Fruit fly (Drosophila melanogaster) whole organism, prepupa: ENCODE data around the gene Polr2H.

Source experiments
- Blimp-1 ChIP-seq: fragments of 200-800 bp; sonication (Bioruptor generic); optimal IDR thresholded peaks from 3 replicates; lab custom pipeline; 2017; ENCODE audit warnings: missing biosample characterization, missing genetic modification characterization, mild to moderate bottlenecking, moderate library complexity, missing genetic modification reagents
- CG10631 ChIP-seq: fragments of 200-800 bp; sonication (Bioruptor generic); optimal IDR thresholded peaks from 2 replicates; lab custom pipeline; 2016; ENCODE audit warnings: missing biosample characterization, missing genetic modification characterization
- CG10669 ChIP-seq: fragments of 200-800 bp; sonication (Bioruptor generic); optimal IDR thresholded peaks from 3 replicates; lab custom pipeline; 2018; ENCODE audit warnings: missing biosample characterization, mild to moderate bottlenecking, missing genetic modification characterization, moderate library complexity
- CG15336 ChIP-seq: fragments of 200-800 bp; sonication (Bioruptor generic); IDR thresholded peaks from 2 replicates; pipeline ENCODE4 v1.3.6; 2022; ENCODE audit warnings: missing biosample characterization, missing genetic modification characterization
- CG16779 ChIP-seq: fragments of 200-800 bp; sonication (Bioruptor generic); optimal IDR thresholded peaks from 3 replicates; lab custom pipeline; 2017; ENCODE audit warnings: missing biosample characterization, mild to moderate bottlenecking, missing genetic modification characterization
- CG3032 ChIP-seq: fragments of 200-800 bp; optimal IDR thresholded peaks from 2 replicates; lab custom pipeline; 2019; ENCODE audit warnings: missing biosample characterization, mild to moderate bottlenecking, missing genetic modification characterization, moderate library complexity
- CG32006 ChIP-seq: fragments of 200-800 bp; sonication (Bioruptor generic); optimal IDR thresholded peaks from 3 replicates; lab custom pipeline; 2017; ENCODE audit warnings: missing biosample characterization, mild to moderate bottlenecking, missing genetic modification characterization
- CG3919 ChIP-seq: fragments of 200-800 bp; sonication (Bioruptor generic); optimal IDR thresholded peaks from 3 replicates; lab custom pipeline; 2016; ENCODE audit warnings: missing biosample characterization, missing genetic modification characterization
- CG6163 ChIP-seq: fragments of 200-800 bp; sonication (Bioruptor generic); IDR thresholded peaks from 3 replicates; pipeline ENCODE4 v1.3.6; 2022; ENCODE audit warnings: missing biosample characterization, missing genetic modification characterization
- CG6276 ChIP-seq: fragments of 200-800 bp; sonication (Bioruptor generic); optimal IDR thresholded peaks from 2 replicates; lab custom pipeline; 2017; ENCODE audit warnings: missing biosample characterization, mild to moderate bottlenecking, missing genetic modification characterization
- CG6792 ChIP-seq: fragments of 200-800 bp; sonication (Bioruptor generic); optimal IDR thresholded peaks from 3 replicates; lab custom pipeline; 2016; ENCODE audit warnings: missing biosample characterization, missing genetic modification characterization
- CG6808 ChIP-seq: fragments of 200-800 bp; sonication (Bioruptor generic); optimal IDR thresholded peaks from 3 replicates; lab custom pipeline; 2017; ENCODE audit warnings: missing biosample characterization, missing genetic modification characterization, mild to moderate bottlenecking, moderate library complexity, missing genetic modification reagents
- CG6854 ChIP-seq: fragments of 200-800 bp; sonication (Bioruptor generic); optimal IDR thresholded peaks from 2 replicates; lab custom pipeline; 2017; ENCODE audit warnings: missing biosample characterization, mild to moderate bottlenecking, missing genetic modification characterization
- CG7368 ChIP-seq: fragments of 200-800 bp; sonication (Bioruptor generic); optimal IDR thresholded peaks from 3 replicates; lab custom pipeline; 2016; ENCODE audit warnings: missing biosample characterization, missing genetic modification characterization
- CG8119 ChIP-seq: fragments of 200-800 bp; sonication (Bioruptor generic); IDR thresholded peaks from 3 replicates; pipeline ENCODE4 v1.3.6; 2022; ENCODE audit warnings: missing biosample characterization, missing genetic modification characterization
- CG9139 ChIP-seq: fragments of 200-800 bp; sonication (Bioruptor generic); optimal IDR thresholded peaks from 3 replicates; lab custom pipeline; 2017; ENCODE audit warnings: missing biosample characterization, mild to moderate bottlenecking, missing genetic modification characterization
- Eip75B ChIP-seq: fragments of 200-800 bp; sonication (Bioruptor generic); optimal IDR thresholded peaks from 3 replicates; lab custom pipeline; 2016; ENCODE audit warnings: missing biosample characterization, missing genetic modification characterization
- Eip78C ChIP-seq: fragments of 200-800 bp; sonication (Bioruptor generic); peaks from one replicate; lab custom pipeline; 2016; ENCODE audit warnings: missing biosample characterization, missing genetic modification characterization
- Ets96B ChIP-seq: fragments of 200-800 bp; optimal IDR thresholded peaks from 2 replicates; lab custom pipeline; 2019; ENCODE audit warnings: missing biosample characterization, mild to moderate bottlenecking, missing genetic modification characterization, moderate library complexity
- Gug ChIP-seq: fragments of 200-800 bp; sonication (Bioruptor generic); IDR thresholded peaks from 2 replicates; pipeline ENCODE4 v1.3.6; 2022; ENCODE audit warnings: missing biosample characterization, missing genetic modification characterization
- Hr38 ChIP-seq: sonication (Bioruptor generic); optimal IDR thresholded peaks from 2 replicates; lab custom pipeline; 2016; ENCODE audit warnings: missing biosample characterization, missing genetic modification characterization
- Hr39 ChIP-seq: fragments of 200-800 bp; sonication (Bioruptor generic); optimal IDR thresholded peaks from 2 replicates; lab custom pipeline; 2016; ENCODE audit warnings: missing biosample characterization, missing genetic modification characterization
- Hr4 ChIP-seq: fragments of 200-800 bp; sonication (Bioruptor generic); optimal IDR thresholded peaks from 3 replicates; lab custom pipeline; 2016; ENCODE audit warnings: missing biosample characterization, missing genetic modification characterization
- Lpt ChIP-seq: fragments of 200-800 bp; sonication (Bioruptor generic); optimal IDR thresholded peaks from 3 replicates; lab custom pipeline; 2016; ENCODE audit warnings: missing biosample characterization, missing genetic modification characterization
- Met ChIP-seq: fragments of 200-800 bp; sonication (Bioruptor generic); optimal IDR thresholded peaks from 3 replicates; lab custom pipeline; 2016; ENCODE audit warnings: missing biosample characterization, missing genetic modification characterization
- OdsH ChIP-seq: fragments of 200-800 bp; sonication (Bioruptor generic); optimal IDR thresholded peaks from 3 replicates; lab custom pipeline; 2016; ENCODE audit warnings: missing biosample characterization, missing genetic modification characterization
- Smox ChIP-seq: fragments of 200-800 bp; sonication (Bioruptor generic); optimal IDR thresholded peaks from 3 replicates; lab custom pipeline; 2016; ENCODE audit warnings: missing biosample characterization, missing genetic modification characterization
- Sox15 ChIP-seq: fragments of 200-800 bp; sonication (Bioruptor generic); optimal IDR thresholded peaks from 3 replicates; lab custom pipeline; 2016; ENCODE audit warnings: missing biosample characterization, missing genetic modification characterization
- achi ChIP-seq: fragments of 200-800 bp; sonication (Bioruptor generic); optimal IDR thresholded peaks from 3 replicates; lab custom pipeline; 2016; ENCODE audit warnings: missing biosample characterization, missing genetic modification characterization
- cyc ChIP-seq: fragments of 200-800 bp; sonication (Bioruptor generic); optimal IDR thresholded peaks from 3 replicates; lab custom pipeline; 2016; ENCODE audit warnings: missing biosample characterization, missing genetic modification characterization
- dac ChIP-seq: fragments of 200-800 bp; sonication (Bioruptor generic); optimal IDR thresholded peaks from 2 replicates; lab custom pipeline; 2017; ENCODE audit warnings: missing biosample characterization, mild to moderate bottlenecking, missing genetic modification characterization
- dsx ChIP-seq: fragments of 200-800 bp; optimal IDR thresholded peaks from 3 replicates; lab custom pipeline; 2019; ENCODE audit warnings: missing biosample characterization, mild to moderate bottlenecking, missing genetic modification characterization, moderate library complexity; ENCODE audit not compliant: poor library complexity, severe bottlenecking
- eg ChIP-seq: fragments of 200-800 bp; sonication (Bioruptor generic); IDR thresholded peaks from 3 replicates; pipeline ENCODE4 v1.3.6; 2022; ENCODE audit warnings: missing biosample characterization, missing genetic modification characterization
- esn ChIP-seq: fragments of 200-800 bp; sonication (Bioruptor generic); optimal IDR thresholded peaks from 2 replicates; lab custom pipeline; 2016; ENCODE audit warnings: missing biosample characterization, mild to moderate bottlenecking, missing genetic modification characterization, moderate library complexity
- lz ChIP-seq: fragments of 200-800 bp; sonication (Bioruptor generic); optimal IDR thresholded peaks from 3 replicates; lab custom pipeline; 2016; ENCODE audit warnings: missing biosample characterization, missing genetic modification characterization
- net ChIP-seq: fragments of 200-800 bp; sonication (Bioruptor generic); optimal IDR thresholded peaks from 3 replicates; lab custom pipeline; 2016; ENCODE audit warnings: missing biosample characterization, missing genetic modification characterization
- pdm3 ChIP-seq: fragments of 200-800 bp; sonication (Bioruptor generic); optimal IDR thresholded peaks from 3 replicates; lab custom pipeline; 2016; ENCODE audit warnings: missing biosample characterization, missing genetic modification characterization
- salr ChIP-seq, 2 experiments: fragments of 200-800 bp; sonication (Bioruptor generic); optimal IDR thresholded peaks; 3 replicates each; lab custom pipeline; 2016 to 2018; ENCODE audit warnings: missing biosample characterization in 2 of 2, missing genetic modification characterization in 2 of 2, mild to moderate bottlenecking in 1 of 2
- spab ChIP-seq: fragments of 200-800 bp; sonication (Bioruptor generic); optimal IDR thresholded peaks from 2 replicates; lab custom pipeline; 2017; ENCODE audit warnings: missing biosample characterization, mild to moderate bottlenecking, missing genetic modification characterization, missing genetic modification reagents
- ss ChIP-seq, 2 experiments: fragments of 200-800 bp; sonication (Bioruptor generic); optimal IDR thresholded peaks; 2 replicates in 1 of 2; 3 replicates in 1 of 2; lab custom pipeline; 2017 to 2018; ENCODE audit warnings: mild to moderate bottlenecking in 2 of 2, missing biosample characterization in 2 of 2, missing genetic modification characterization in 2 of 2, moderate library complexity in 1 of 2
- svp ChIP-seq: fragments of 200-800 bp; sonication (Bioruptor generic); peaks from one replicate; lab custom pipeline; 2016; ENCODE audit warnings: missing biosample characterization, missing genetic modification characterization
- vri ChIP-seq: fragments of 200-800 bp; sonication (Bioruptor generic); optimal IDR thresholded peaks from 3 replicates; lab custom pipeline; 2016; ENCODE audit warnings: missing biosample characterization, mild to moderate bottlenecking, missing genetic modification characterization

Gene Polr2H

dm6 chr3L:21700945-21701344 is 27.8 kb upstream of the Polr2H start:
- no peak for TF ChIP-seq salr (GFP tag; optimal IDR thresholded peaks at IDR 0.05; lab: Kevin White, UChicago)
- no peak for TF ChIP-seq CG10669 (GFP tag; lab: Kevin White, UChicago)
- TF ChIP-seq CG8119 = no peak
- peak; percentile 40 for TF ChIP-seq svp (GFP tag; lab: Kevin White, UChicago)
- no peak for TF ChIP-seq CG7368 (GFP tag; lab: Kevin White, UChicago)

dm6 chr3L:21706144-21706926 is 22.4 kb upstream of the Polr2H start, which contains the start of gene CG32447:
Gene CG32447 (minus strand): TSS chr3L:21706365.
- peak; percentile 22 for TF ChIP-seq Hr4 (GFP tag; lab: Kevin White, UChicago)
- TF ChIP-seq dsx (GFP tag; lab: Kevin White, UChicago) = no peak
- TF ChIP-seq Eip78C (GFP tag; lab: Kevin White, UChicago) = peak; percentile 63
- peak; percentile 11 for TF ChIP-seq CG6276 (GFP tag; lab: Kevin White, UChicago)
- TF ChIP-seq CG32006 (GFP tag; lab: Kevin White, UChicago) = peak; percentile 59
- peak in 1 of 2 experiments; percentile 13 for TF ChIP-seq salr (GFP tag; optimal IDR thresholded peaks at IDR 0.05; lab: Kevin White, UChicago)

- TF ChIP-seq CG10631 (GFP tag; lab: Kevin White, UChicago) = peak; percentile 81
- peak; percentile 69 for TF ChIP-seq pdm3 (GFP tag; lab: Kevin White, UChicago)
- peak; percentile 69 for TF ChIP-seq Sox15
- TF ChIP-seq spab = peak; percentile 91
- no peak for TF ChIP-seq dac (GFP tag; lab: Kevin White, UChicago)
- TF ChIP-seq CG6808 = peak; percentile 95
- TF ChIP-seq CG7368 (GFP tag; lab: Kevin White, UChicago) = peak; percentile 58
- TF ChIP-seq CG16779 = peak; percentile 47
- peak; percentile 72 for TF ChIP-seq CG9139 (GFP tag; lab: Kevin White, UChicago)
- peak; percentile 85 for TF ChIP-seq CG10669 (GFP tag; lab: Kevin White, UChicago)
- TF ChIP-seq net (GFP tag; lab: Kevin White, UChicago) = peak; percentile 84
- peak; percentile 85 for TF ChIP-seq CG3919 (GFP tag; lab: Kevin White, UChicago)
- TF ChIP-seq Gug (GFP tag; lab: Robert Waterston, UW) = 0 out of 2 replicates have a peak, but pooled peaks have one; percentile 26
- TF ChIP-seq Eip78C (GFP tag; lab: Kevin White, UChicago) = peak; percentile 96
- TF ChIP-seq esn (GFP tag; lab: Kevin White, UChicago) = peak; percentile 86
- peak; percentile 82 for TF ChIP-seq Met
- TF ChIP-seq Hr4 (GFP tag; lab: Kevin White, UChicago) = peak; percentile 70
- TF ChIP-seq CG3032 (tag; lab: Kevin White, UChicago) = peak; percentile 88
- TF ChIP-seq CG6163 (GFP tag; lab: Robert Waterston, UW) = peak; percentile 63; the same call in 2 of the 3 replicates
- TF ChIP-seq vri (GFP tag; lab: Kevin White, UChicago) = peak; percentile 64
- peak; percentile 51 for TF ChIP-seq Eip75B (GFP tag; lab: Kevin White, UChicago)
- TF ChIP-seq salr (GFP tag; optimal IDR thresholded peaks at IDR 0.05; lab: Kevin White, UChicago) = peak; percentile 44 to 85
- TF ChIP-seq Hr39 (GFP tag; lab: Kevin White, UChicago) = peak; percentile 63
- TF ChIP-seq CG6792 (GFP tag; lab: Kevin White, UChicago) = peak; percentile 71
- peak; percentile 78 to 90 for TF ChIP-seq ss (GFP tag; optimal IDR thresholded peaks at IDR 0.05; lab: Kevin White, UChicago)
- TF ChIP-seq CG8119 = peak; percentile 77
- peak; percentile 84 for TF ChIP-seq OdsH (GFP tag; lab: Kevin White, UChicago)
- TF ChIP-seq CG15336 = peak; percentile 77
- peak; percentile 67 for TF ChIP-seq Blimp-1
- peak; percentile 64 for TF ChIP-seq lz
- peak; percentile 75 for TF ChIP-seq cyc (GFP tag; lab: Kevin White, UChicago)
- TF ChIP-seq dsx (GFP tag; lab: Kevin White, UChicago) = peak; percentile 81
- TF ChIP-seq Lpt (GFP tag; lab: Kevin White, UChicago) = peak; percentile 63
- TF ChIP-seq CG6854 (GFP tag; lab: Kevin White, UChicago) = peak; percentile 21
- no peak for TF ChIP-seq Hr38 (GFP tag; lab: Kevin White, UChicago)
- peak; percentile 87 for TF ChIP-seq CG32006 (GFP tag; lab: Kevin White, UChicago)
- TF ChIP-seq achi (GFP tag; lab: Kevin White, UChicago) = peak; percentile 85
- TF ChIP-seq Smox (GFP tag; lab: Kevin White, UChicago) = peak; percentile 78
- peak; percentile 88 for TF ChIP-seq Ets96B (tag; lab: Kevin White, UChicago)
- 0 out of 3 replicates have a peak, but pooled peaks have one; percentile 21 for TF ChIP-seq eg
Observed at dm6 chr3L:21709785-21710591, 18.7 kb upstream of the Polr2H start.
